Worm (Caenorhabditis elegans) whole organism, late embryonic: Measurements from ENCODE around the gene fbxa-160.

ENCODE experiments used
- C38D4.7 ChIP-seq: fragments of 200-800 bp; sonication (Bioruptor generic); optimal IDR thresholded peaks from 2 replicates; lab custom pipeline; 2018; ENCODE audit warnings: mild to moderate bottlenecking, missing genetic modification characterization, moderate library complexity, missing compliant biosample characterization
- F13H6.1 ChIP-seq: sonication (generic microtip); optimal IDR thresholded peaks from 2 replicates; lab custom pipeline; 2016; ENCODE audit warnings: missing genetic modification characterization, missing compliant biosample characterization
- K02D7.2 ChIP-seq: sonication (generic microtip); optimal IDR thresholded peaks from 2 replicates; lab custom pipeline; 2017; ENCODE audit warnings: mild to moderate bottlenecking, missing genetic modification characterization, missing compliant biosample characterization
- K09A11.1 ChIP-seq: sonication (generic microtip); optimal IDR thresholded peaks from 2 replicates; lab custom pipeline; 2017; ENCODE audit warnings: antibody characterized with exemption, mild to moderate bottlenecking, missing genetic modification characterization, missing compliant biosample characterization; ENCODE audit not compliant: insufficient read depth
- T23F11.4 ChIP-seq: fragments of 200-800 bp; sonication (Bioruptor generic); optimal IDR thresholded peaks from 2 replicates; lab custom pipeline; 2018; ENCODE audit warnings: mild to moderate bottlenecking, missing genetic modification characterization, missing compliant biosample characterization
- ahr-1 ChIP-seq: sonication (generic microtip); optimal IDR thresholded peaks from 2 replicates; lab custom pipeline; 2016; ENCODE audit warnings: missing genetic modification characterization, missing compliant biosample characterization
- ceh-19 ChIP-seq: fragments of 200-800 bp; sonication (Bioruptor generic); optimal IDR thresholded peaks from 2 replicates; lab custom pipeline; 2018; ENCODE audit warnings: mild to moderate bottlenecking, missing genetic modification characterization, missing compliant biosample characterization
- ceh-30 ChIP-seq: fragments of 150-350 bp; optimal IDR thresholded peaks from 2 replicates; lab custom pipeline; 2014; ENCODE audit warnings: missing biosample characterization, missing genetic modification characterization
- ceh-34 ChIP-seq: sonication (generic microtip); optimal IDR thresholded peaks from 2 replicates; lab custom pipeline; 2016; ENCODE audit warnings: mild to moderate bottlenecking, missing genetic modification characterization, missing compliant biosample characterization
- ceh-45 ChIP-seq: fragments of 200-800 bp; sonication (Bioruptor generic); IDR thresholded peaks from 2 replicates; pipeline ENCODE4 v1.3.6; 2022; ENCODE audit warnings: missing genetic modification reagents, missing genetic modification characterization, missing compliant biosample characterization
- ceh-48 ChIP-seq: sonication (generic microtip); optimal IDR thresholded peaks from 2 replicates; lab custom pipeline; 2016; ENCODE audit warnings: missing genetic modification characterization, inconsistent platforms, missing compliant biosample characterization
- dve-1 ChIP-seq: sonication (generic microtip); optimal IDR thresholded peaks from 2 replicates; lab custom pipeline; 2017; ENCODE audit warnings: antibody characterized with exemption, mild to moderate bottlenecking, missing genetic modification characterization, missing compliant biosample characterization
- ets-4 ChIP-seq: sonication (generic microtip); optimal IDR thresholded peaks from 2 replicates; lab custom pipeline; 2016; ENCODE audit warnings: missing genetic modification characterization, missing compliant biosample characterization
- eyg-1 ChIP-seq: sonication (generic microtip); optimal IDR thresholded peaks from 2 replicates; lab custom pipeline; 2016; ENCODE audit warnings: missing genotype, missing genetic modification characterization, missing compliant biosample characterization
- fkh-10 ChIP-seq: fragments of 150-350 bp; optimal IDR thresholded peaks from 2 replicates; lab custom pipeline; 2014; ENCODE audit warnings: missing biosample characterization, missing genetic modification reagents, missing genetic modification characterization
- fkh-6 ChIP-seq: sonication (generic microtip); optimal IDR thresholded peaks from 2 replicates; lab custom pipeline; 2016; ENCODE audit warnings: missing genetic modification characterization, missing compliant biosample characterization
- gmeb-2 ChIP-seq: sonication (generic microtip); optimal IDR thresholded peaks from 2 replicates; lab custom pipeline; 2016; ENCODE audit warnings: missing genetic modification characterization, inconsistent platforms, missing compliant biosample characterization
- hlh-13 ChIP-seq: fragments of 200-800 bp; sonication (Bioruptor generic); optimal IDR thresholded peaks from 2 replicates; lab custom pipeline; 2018; ENCODE audit warnings: mild to moderate bottlenecking, missing genetic modification characterization, missing compliant biosample characterization
- hlh-15 ChIP-seq: sonication (generic microtip); optimal IDR thresholded peaks from 2 replicates; lab custom pipeline; 2016; ENCODE audit warnings: missing genetic modification characterization, missing compliant biosample characterization
- lim-6 ChIP-seq: sonication (generic microtip); optimal IDR thresholded peaks from 2 replicates; lab custom pipeline; 2016; ENCODE audit warnings: missing genetic modification characterization, missing compliant biosample characterization
- lin-11 ChIP-seq: fragments of 200-800 bp; sonication (Bioruptor generic); optimal IDR thresholded peaks from 2 replicates; lab custom pipeline; 2018; ENCODE audit warnings: mild to moderate bottlenecking, missing genetic modification characterization, missing compliant biosample characterization
- madf-2 ChIP-seq: sonication (generic microtip); optimal IDR thresholded peaks from 2 replicates; lab custom pipeline; 2017; ENCODE audit warnings: missing genetic modification characterization, missing compliant biosample characterization
- nhr-11 ChIP-seq: fragments of 150-350 bp; optimal IDR thresholded peaks from 2 replicates; lab custom pipeline; 2014; ENCODE audit warnings: missing biosample characterization, missing genetic modification characterization
- nhr-232 ChIP-seq: sonication (generic microtip); optimal IDR thresholded peaks from 2 replicates; lab custom pipeline; 2016; ENCODE audit warnings: missing genetic modification characterization, missing compliant biosample characterization
- npax-4 ChIP-seq: sonication (generic microtip); optimal IDR thresholded peaks from 2 replicates; lab custom pipeline; 2016; ENCODE audit warnings: missing genetic modification characterization, missing compliant biosample characterization
- odd-2 ChIP-seq: sonication (generic microtip); optimal IDR thresholded peaks from 2 replicates; lab custom pipeline; 2017; ENCODE audit warnings: antibody characterized with exemption, mild to moderate bottlenecking, missing genetic modification characterization, missing compliant biosample characterization
- pag-3 ChIP-seq: sonication (generic microtip); optimal IDR thresholded peaks from 2 replicates; lab custom pipeline; 2016; ENCODE audit warnings: missing compliant biosample characterization, missing genetic modification characterization, borderline replicate concordance
- pax-1 ChIP-seq: fragments of 150-350 bp; optimal IDR thresholded peaks from 2 replicates; lab custom pipeline; 2014; ENCODE audit warnings: missing biosample characterization, missing genetic modification characterization
- pha-4 ChIP-seq: fragments of 150-350 bp; optimal IDR thresholded peaks from 2 replicates; lab custom pipeline; 2018; ENCODE audit warnings: missing biosample characterization, missing genetic modification reagents, missing genetic modification characterization
- pqm-1 ChIP-seq: sonication (generic microtip); optimal IDR thresholded peaks from 2 replicates; lab custom pipeline; 2016; ENCODE audit warnings: missing genetic modification characterization, missing compliant biosample characterization
- pros-1 ChIP-seq: fragments of 150-350 bp; optimal IDR thresholded peaks from 2 replicates; lab custom pipeline; 2014; ENCODE audit warnings: missing biosample characterization, missing genetic modification reagents, missing genetic modification characterization
- rnt-1 ChIP-seq: sonication (generic microtip); optimal IDR thresholded peaks from 2 replicates; lab custom pipeline; 2016; ENCODE audit warnings: missing genetic modification characterization, missing compliant biosample characterization
- sdc-2 ChIP-seq: sonication (generic microtip); optimal IDR thresholded peaks from 2 replicates; lab custom pipeline; 2016; ENCODE audit warnings: missing genotype, missing genetic modification characterization, missing compliant biosample characterization
- sox-2 ChIP-seq: fragments of 200-800 bp; sonication (Bioruptor generic); IDR thresholded peaks from 2 replicates; pipeline ENCODE4 v1.3.6; 2022; ENCODE audit warnings: missing genetic modification reagents, missing genetic modification characterization, missing compliant biosample characterization
- syd-9 ChIP-seq: sonication (generic microtip); optimal IDR thresholded peaks from 2 replicates; lab custom pipeline; 2016; ENCODE audit warnings: mild to moderate bottlenecking, missing genetic modification characterization, moderate library complexity, missing compliant biosample characterization
- tbx-2 ChIP-seq: sonication (generic microtip); optimal IDR thresholded peaks from 2 replicates; lab custom pipeline; 2016; ENCODE audit warnings: missing genetic modification characterization, missing compliant biosample characterization
- tbx-7 ChIP-seq: sonication (generic microtip); optimal IDR thresholded peaks from 2 replicates; lab custom pipeline; 2016; ENCODE audit warnings: missing genotype, missing genetic modification characterization, missing compliant biosample characterization
- ttx-3 ChIP-seq: sonication (generic microtip); optimal IDR thresholded peaks from 2 replicates; lab custom pipeline; 2016; ENCODE audit warnings: missing genetic modification reagents, missing genetic modification characterization, missing compliant biosample characterization
- unc-3 ChIP-seq, 2 experiments: fragments of 200-800 bp in 1 of 2; sonication (Bioruptor generic) in 1 of 2; sonication (generic microtip) in 1 of 2; conservative IDR thresholded peaks in 1 of 2; optimal IDR thresholded peaks in 1 of 2; 2 replicates each; pipeline versions ENCODE4 v1.3.6 to Lab custom; 2016 to 2022; ENCODE audit warnings: missing compliant biosample characterization in 2 of 2, missing genetic modification characterization in 2 of 2, missing genetic modification reagents in 1 of 2
- unc-86 ChIP-seq: sonication (generic microtip); optimal IDR thresholded peaks from 2 replicates; lab custom pipeline; 2016; ENCODE audit warnings: missing genetic modification characterization, missing compliant biosample characterization
- zip-5 ChIP-seq: sonication (generic microtip); optimal IDR thresholded peaks from 2 replicates; lab custom pipeline; 2016; ENCODE audit warnings: missing genetic modification characterization, missing compliant biosample characterization

Gene fbxa-160

DNA sequence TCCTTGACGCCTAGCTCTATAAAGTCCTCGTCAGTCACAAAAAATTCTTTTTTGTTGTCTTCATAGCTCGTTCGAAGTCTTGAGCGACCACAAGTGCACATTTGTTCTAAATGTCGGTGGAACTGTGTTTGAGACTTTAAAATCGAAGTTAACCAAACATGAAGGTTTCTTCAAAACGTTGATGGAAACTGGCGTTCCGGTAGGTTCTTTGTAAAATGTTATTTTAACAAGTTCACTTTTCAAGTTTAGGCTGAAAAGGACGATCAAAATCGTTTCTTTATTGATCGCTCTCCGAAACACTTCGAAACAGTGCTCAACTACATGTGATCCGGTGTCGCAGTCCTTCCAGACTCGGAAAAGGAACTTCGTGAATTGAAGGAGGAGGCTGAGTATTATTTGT lies at the start of gene fbxa-160:
fbxa-160 (minus strand) TSS at position 101 of the 400 bp plus-strand sequence.
- no peak for TF ChIP-seq ceh-30 (tag; lab: Kevin White, UChicago)
- no peak for TF ChIP-seq ceh-19 (GFP tag; lab: Kevin White, UChicago)
- TF ChIP-seq pha-4, result no peak
- TF ChIP-seq ceh-48 (tag; lab: Kevin White, UChicago), result no peak
- TF ChIP-seq hlh-15 (tag; lab: Kevin White, UChicago), result no peak
- TF ChIP-seq nhr-11, result no peak
- no peak for TF ChIP-seq fkh-10 (GFP tag; lab: Kevin White, UChicago)
- TF ChIP-seq pqm-1 (tag; lab: Kevin White, UChicago), result no peak
- TF ChIP-seq lim-6 (tag; lab: Kevin White, UChicago), result no peak
- TF ChIP-seq eyg-1 (tag; lab: Kevin White, UChicago), result no peak
- TF ChIP-seq syd-9 (tag; lab: Kevin White, UChicago), result no peak
- TF ChIP-seq F13H6.1 (tag; lab: Kevin White, UChicago), result no peak
- TF ChIP-seq pros-1, result no peak
- TF ChIP-seq fkh-6, result no peak
- no peak for TF ChIP-seq sdc-2 (tag; lab: Kevin White, UChicago)
- no peak for TF ChIP-seq gmeb-2 (tag; lab: Kevin White, UChicago)

DNA sequence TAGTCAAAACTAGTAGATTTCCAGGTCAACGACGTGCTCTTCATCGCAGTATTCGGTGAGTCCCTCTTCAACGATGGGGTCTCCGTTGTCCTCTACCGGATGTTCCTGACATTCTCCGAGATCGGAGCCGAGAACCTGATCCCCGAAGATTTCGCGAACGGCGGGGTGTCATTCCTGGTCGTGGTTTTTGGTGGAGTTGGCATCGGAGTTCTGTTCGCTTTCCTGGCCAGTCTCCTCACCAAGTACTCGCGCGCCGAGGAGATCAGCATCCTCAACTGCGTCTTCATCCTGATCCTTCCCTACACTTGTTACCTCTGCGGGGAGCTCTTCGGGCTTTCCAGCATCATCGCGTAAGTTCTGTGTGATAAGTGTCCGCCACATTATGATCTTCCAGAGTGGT lies 48.2 kb upstream of the fbxa-160 start:
- TF ChIP-seq ahr-1 (tag; lab: Kevin White, UChicago) (no peak), unc-3 (GFP tag; conservative IDR thresholded peaks at IDR 0.05; lab: Robert Waterston, UW) (no peak), unc-3 (tag; optimal IDR thresholded peaks at IDR 0.05; lab: Kevin White, UChicago) (no peak), dve-1 (no peak), hlh-13 (no peak), zip-5 (tag; lab: Kevin White, UChicago) (no peak), pros-1 (no peak), K02D7.2 (no peak), pag-3 (tag; lab: Kevin White, UChicago) (no peak), pax-1 (tag; lab: Kevin White, UChicago) (no peak), rnt-1 (no peak), madf-2 (tag; lab: Kevin White, UChicago) (no peak), nhr-11 (no peak), odd-2 (tag; lab: Kevin White, UChicago) (no peak), T23F11.4 (GFP tag; lab: Kevin White, UChicago) (no peak), nhr-232 (tag; lab: Kevin White, UChicago) (no peak), tbx-7 (tag; lab: Kevin White, UChicago) (no peak), ceh-48 (tag; lab: Kevin White, UChicago) (no peak), K09A11.1 (tag; lab: Kevin White, UChicago) (no peak), sox-2 (GFP tag; lab: Robert Waterston, UW) (no peak)

ce11 chrII:1670985-1671384 lies 46.5 kb upstream of the fbxa-160 start:
- TF ChIP-seq lin-11 (tag; lab: Kevin White, UChicago) (no peak), pros-1 (no peak), ceh-34 (tag; lab: Kevin White, UChicago) (no peak), C38D4.7 (GFP tag; lab: Kevin White, UChicago) (no peak), nhr-11 (no peak), ceh-45 (no peak), pag-3 (tag; lab: Kevin White, UChicago) (no peak), ceh-30 (tag; lab: Kevin White, UChicago) (no peak), madf-2 (tag; lab: Kevin White, UChicago) (no peak), unc-86 (tag; lab: Kevin White, UChicago) (no peak), ttx-3 (tag; lab: Kevin White, UChicago) (no peak), ets-4 (tag; lab: Kevin White, UChicago) (no peak), tbx-2 (tag; lab: Kevin White, UChicago) (no peak), pax-1 (tag; lab: Kevin White, UChicago) (no peak), gmeb-2 (tag; lab: Kevin White, UChicago) (no peak), npax-4 (no peak), pha-4 (no peak), T23F11.4 (GFP tag; lab: Kevin White, UChicago) (no peak)
- TF ChIP-seq, all 69 proteins: peak for 0
